Fruit fly (Drosophila melanogaster): Measurements from ENCODE around the gene Xport-A.

Xport-A gene

dm6 chr3R:19889603-19890187, 25.5 kb downstream of the Xport-A start (continued):
- no peak for TF ChIP-seq CG6791 (GFP tag; IDR thresholded peaks at IDR 0.05; ENCODE audit: partially characterized antibody)
- TF ChIP-seq CG9437 (GFP tag; optimal IDR thresholded peaks at IDR 0.05) = peak; percentile 62
- TF ChIP-seq stwl (tag; optimal IDR thresholded peaks at IDR 0.05) = no peak
- TF ChIP-seq sens (GFP tag) = peak; percentile 47
- peak; percentile 77 for TF ChIP-seq CG31441 (GFP tag; IDR thresholded peaks at IDR 0.05)
- TF ChIP-seq HLH54F (GFP tag; optimal IDR thresholded peaks at IDR 0.05) = peak; percentile 4
- TF ChIP-seq az2 (GFP tag; optimal IDR thresholded peaks at IDR 0.05) = peak; percentile 28
- peak; percentile 67 for TF ChIP-seq Hr3 (GFP tag; optimal IDR thresholded peaks at IDR 0.05)
- TF ChIP-seq CG15011 (GFP tag; optimal IDR thresholded peaks at IDR 0.05) = peak; percentile 65
- peak; percentile 67 for TF ChIP-seq tap (tag; optimal IDR thresholded peaks at IDR 0.05)
- TF ChIP-seq Side (GFP tag; optimal IDR thresholded peaks at IDR 0.05) = no peak
- TF ChIP-seq CG12071 (GFP tag; optimal IDR thresholded peaks at IDR 0.05) = peak; percentile 33
- TF ChIP-seq schlank (tag; optimal IDR thresholded peaks at IDR 0.05) = peak; percentile 45
- peak; percentile 89 to 95 for TF ChIP-seq Trl (optimal IDR thresholded peaks at IDR 0.05)
- TF ChIP-seq Trl (GFP tag; optimal IDR thresholded peaks at IDR 0.05) = no peak
- TF ChIP-seq Fer3 (tag; optimal IDR thresholded peaks at IDR 0.05) = peak; percentile 86
- no peak for TF ChIP-seq CG3407 (GFP tag; optimal IDR thresholded peaks at IDR 0.05)
- TF ChIP-seq CG10565 (GFP tag; optimal IDR thresholded peaks at IDR 0.05) = no peak
- no peak; the same call in 1 of the 2 replicates for TF ChIP-seq H2.0 (GFP tag; IDR thresholded peaks at IDR 0.05)
- no peak for TF ChIP-seq Optix (GFP tag; IDR thresholded peaks at IDR 0.05)
- no peak for TF ChIP-seq eve (GFP tag; optimal IDR thresholded peaks at IDR 0.05)
- TF ChIP-seq cato (GFP tag; optimal IDR thresholded peaks at IDR 0.05; ENCODE audit: borderline replicate concordance) = peak; percentile 6
- TF ChIP-seq CG32767 (GFP tag; IDR thresholded peaks at IDR 0.05) = 0 out of 2 replicates have a peak, but pooled peaks have one; percentile 7
- TF ChIP-seq shn (GFP tag; optimal IDR thresholded peaks at IDR 0.05) = no peak
- TF ChIP-seq CG4617 (GFP tag; optimal IDR thresholded peaks at IDR 0.05; ENCODE audit: borderline replicate concordance) = no peak
- TF ChIP-seq ara (GFP tag; IDR thresholded peaks at IDR 0.05) = 0 out of 2 replicates have a peak, but pooled peaks have one; percentile 7
- TF ChIP-seq CG12942 (GFP tag; optimal IDR thresholded peaks at IDR 0.05) = peak; percentile 39
- TF ChIP-seq CG8924 (tag; optimal IDR thresholded peaks at IDR 0.05) = peak; percentile 87
- TF ChIP-seq CG10543 (GFP tag; optimal IDR thresholded peaks at IDR 0.05) = peak; percentile 80
- no peak for TF ChIP-seq CG8478 (optimal IDR thresholded peaks at IDR 0.05)
- peak; percentile 92 for TF ChIP-seq CG2678 (tag; optimal IDR thresholded peaks at IDR 0.05)
- peak; percentile 84 for TF ChIP-seq cwo (GFP tag; optimal IDR thresholded peaks at IDR 0.05)
- peak; percentile 74 for TF ChIP-seq Rfx (GFP tag; IDR thresholded peaks at IDR 0.05)
- TF ChIP-seq tin (GFP tag; optimal IDR thresholded peaks at IDR 0.05) = peak; percentile 39
- TF ChIP-seq exex (tag; optimal IDR thresholded peaks at IDR 0.05) = peak; percentile 69
- no peak for TF ChIP-seq hkb (optimal IDR thresholded peaks at IDR 0.05)
- TF ChIP-seq hkb (GFP tag; IDR thresholded peaks at IDR 0.05) = peak; percentile 66
- TF ChIP-seq CG6272 (GFP tag; IDR thresholded peaks at IDR 0.05) = 0 out of 2 replicates have a peak, but pooled peaks have one; percentile 6
- peak; percentile 55 for TF ChIP-seq CG30403 (GFP tag; optimal IDR thresholded peaks at IDR 0.05)
- peak; percentile 80 for TF ChIP-seq CG10274 (GFP tag; optimal IDR thresholded peaks at IDR 0.05)
- peak; percentile 12 for TF ChIP-seq jing (GFP tag; optimal IDR thresholded peaks at IDR 0.05)
- peak; percentile 42 for TF ChIP-seq Chrac-16 (GFP tag; optimal IDR thresholded peaks at IDR 0.05)
- peak; percentile 78 for TF ChIP-seq CG12659 (GFP tag; optimal IDR thresholded peaks at IDR 0.05)
- TF ChIP-seq CG13123 (GFP tag; optimal IDR thresholded peaks at IDR 0.05) = no peak
- TF ChIP-seq Taf1 (GFP tag; IDR thresholded peaks at IDR 0.05) = peak; percentile 66
- TF ChIP-seq fd96Cb (tag; optimal IDR thresholded peaks at IDR 0.05) = peak; percentile 78
- no peak for TF ChIP-seq sisA (GFP tag; IDR thresholded peaks at IDR 0.05)
- TF ChIP-seq CG31224 (GFP tag; IDR thresholded peaks at IDR 0.05) = peak; percentile 61; the same call in 1 of the 2 replicates
- peak; percentile 88 for TF ChIP-seq Fer1 (GFP tag; optimal IDR thresholded peaks at IDR 0.05)
- no peak for TF ChIP-seq pho (GFP tag; optimal IDR thresholded peaks at IDR 0.05)
- 0 out of 2 replicates have a peak, but pooled peaks have one; percentile 14 for TF ChIP-seq CG17328 (GFP tag; IDR thresholded peaks at IDR 0.05)

Data from whole organism, embryonic.